Worm (Caenorhabditis elegans): ENCODE data around the gene T13H5.1.

The T13H5.1 gene

ce11 chrII:8484546-8484945 is 24.3 kb downstream of the T13H5.1 start:
- TF ChIP-seq nhr-25 (tag; optimal IDR thresholded peaks at IDR 0.05) (peak; percentile 26), pqm-1 (tag; optimal IDR thresholded peaks at IDR 0.05) (peak; percentile 88), nhr-23 (tag; optimal IDR thresholded peaks at IDR 0.05) (no peak), nfya-1 (tag; optimal IDR thresholded peaks at IDR 0.05; ENCODE audit: insufficient read depth) (peak; percentile 26), jun-1 (tag; optimal IDR thresholded peaks at IDR 0.05) (peak; percentile 33), skn-1 (tag; optimal IDR thresholded peaks at IDR 0.05) (peak; percentile 32), nhr-11 (tag; optimal IDR thresholded peaks at IDR 0.05) (peak; percentile 33), mdl-1 (tag; optimal IDR thresholded peaks at IDR 0.05) (no peak), ceh-28 (tag; optimal IDR thresholded peaks at IDR 0.05) (peak; percentile 31), mml-1 (tag; optimal IDR thresholded peaks at IDR 0.05) (no peak), pha-4 (tag; optimal IDR thresholded peaks at IDR 0.05) (peak; percentile 67), elt-2 (tag; optimal IDR thresholded peaks at IDR 0.05) (peak; percentile 96), lsy-12 (tag; optimal IDR thresholded peaks at IDR 0.05) (no peak), nhr-43 (tag; optimal IDR thresholded peaks at IDR 0.05; ENCODE audit: poor library complexity, severe bottlenecking) (peak; percentile 5)

DNA sequence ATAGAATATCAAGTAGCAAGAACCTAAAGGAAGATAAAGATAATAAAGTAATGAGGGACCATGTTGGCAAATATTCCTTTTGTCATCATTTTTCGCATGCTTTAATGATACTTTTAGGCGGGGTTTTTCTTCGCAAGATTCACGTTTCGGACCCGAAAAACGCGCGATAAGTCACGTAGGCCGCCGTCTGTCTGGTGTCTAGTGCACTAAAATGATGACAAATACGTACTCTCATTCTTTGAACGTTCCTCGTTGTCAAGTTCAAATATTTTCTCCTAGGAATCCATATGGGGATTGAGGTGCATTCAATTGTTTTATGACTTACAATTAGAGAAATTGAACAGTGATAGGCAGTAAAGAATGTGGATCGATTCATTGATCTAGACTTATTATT is 25.1 kb downstream of the T13H5.1 start, which contains the start of gene taap-1:
Gene taap-1 (minus strand): TSS at position 79 of the 394 bp plus-strand sequence.
- TF ChIP-seq snpc-4 (tag; optimal IDR thresholded peaks at IDR 0.05), result no peak
- peak; percentile 4 for TF ChIP-seq pqm-1 (tag; optimal IDR thresholded peaks at IDR 0.05)
- peak; percentile 94 for TF ChIP-seq skn-1 (tag; optimal IDR thresholded peaks at IDR 0.05)
- no peak for TF ChIP-seq mml-1 (tag; optimal IDR thresholded peaks at IDR 0.05)
- no peak for TF ChIP-seq nhr-67 (tag; optimal IDR thresholded peaks at IDR 0.05)
- TF ChIP-seq hmg-11 (tag; optimal IDR thresholded peaks at IDR 0.05), result no peak
- peak; percentile 17 for TF ChIP-seq nfya-1 (tag; optimal IDR thresholded peaks at IDR 0.05; ENCODE audit: insufficient read depth)
- TF ChIP-seq nhr-76 (tag; optimal IDR thresholded peaks at IDR 0.05), result no peak
- no peak for TF ChIP-seq ZK546.5 (tag; optimal IDR thresholded peaks at IDR 0.05)
- peak; percentile 34 for TF ChIP-seq nhr-43 (tag; optimal IDR thresholded peaks at IDR 0.05; ENCODE audit: poor library complexity, severe bottlenecking)

- TF ChIP-seq nhr-28 (tag; optimal IDR thresholded peaks at IDR 0.05) (no peak), lin-15B (tag; optimal IDR thresholded peaks at IDR 0.05) (peak; percentile 40), elt-2 (tag; optimal IDR thresholded peaks at IDR 0.05) (peak; percentile 7), daf-12 (tag; optimal IDR thresholded peaks at IDR 0.05) (no peak), fkh-10 (GFP tag; optimal IDR thresholded peaks at IDR 0.05) (no peak), sea-2 (GFP tag; optimal IDR thresholded peaks at IDR 0.05) (no peak), ztf-11 (tag; optimal IDR thresholded peaks at IDR 0.05) (no peak), pha-4 (tag; optimal IDR thresholded peaks at IDR 0.05) (peak; percentile 65), nhr-25 (tag; optimal IDR thresholded peaks at IDR 0.05) (peak; percentile 34), R02D3.7 (tag; optimal IDR thresholded peaks at IDR 0.05) (no peak), skn-1 (tag; optimal IDR thresholded peaks at IDR 0.05) (peak; percentile 13), fkh-2 (tag; optimal IDR thresholded peaks at IDR 0.05) (no peak), nhr-43 (tag; optimal IDR thresholded peaks at IDR 0.05; ENCODE audit: poor library complexity, severe bottlenecking) (no peak), aly-2 (tag; optimal IDR thresholded peaks at IDR 0.05) (no peak), nhr-67 (tag; optimal IDR thresholded peaks at IDR 0.05) (no peak), hmg-11 (tag; optimal IDR thresholded peaks at IDR 0.05) (no peak), lin-39 (tag; optimal IDR thresholded peaks at IDR 0.05) (peak; percentile 39), elt-1 (tag; optimal IDR thresholded peaks at IDR 0.05) (no peak), nhr-237 (tag; optimal IDR thresholded peaks at IDR 0.05) (no peak), tbx-2 (tag; optimal IDR thresholded peaks at IDR 0.05) (no peak), mdl-1 (tag; optimal IDR thresholded peaks at IDR 0.05) (no peak), nfya-1 (tag; optimal IDR thresholded peaks at IDR 0.05; ENCODE audit: insufficient read depth) (peak; percentile 46), elt-3 (tag; optimal IDR thresholded peaks at IDR 0.05) (no peak), fos-1 (tag; optimal IDR thresholded peaks at IDR 0.05) (no peak), unc-62 (GFP tag; optimal IDR thresholded peaks at IDR 0.05) (no peak), zag-1 (tag; optimal IDR thresholded peaks at IDR 0.05) (no peak)
Measured at ce11 chrII:8483124-8483792, 25.6 kb downstream of the T13H5.1 start.
